Fruit fly (Drosophila melanogaster) whole organism, embryonic: ENCODE data around the gene CG7409.

Source experiments
- Abd-B ChIP-seq: fragments of 200-800 bp; sonication (Bioruptor generic); optimal IDR thresholded peaks from 2 replicates; lab custom pipeline; 2018; ENCODE audit warnings: missing biosample characterization, mild to moderate bottlenecking, missing genetic modification characterization, moderate library complexity
- Adf1 ChIP-seq: fragments of 200-800 bp; sonication (Bioruptor generic); IDR thresholded peaks from 2 replicates; pipeline ENCODE4 v1.3.6; 2022; ENCODE audit warnings: missing biosample characterization, missing genetic modification characterization
- B-H2 ChIP-seq: fragments of 200-800 bp; sonication (Bioruptor generic); optimal IDR thresholded peaks from 2 replicates; lab custom pipeline; 2018; ENCODE audit warnings: missing biosample characterization, mild to moderate bottlenecking, missing genetic modification characterization
- BEAF-32 ChIP-seq: fragments of 200-800 bp; sonication (Bioruptor generic); optimal IDR thresholded peaks from 3 replicates; lab custom pipeline; 2017; ENCODE audit warnings: missing biosample characterization, missing genetic modification characterization, mild to moderate bottlenecking, moderate library complexity, missing genetic modification reagents
- CG10147 ChIP-seq: fragments of 200-800 bp; sonication (Bioruptor generic); optimal IDR thresholded peaks from 2 replicates; lab custom pipeline; 2019; ENCODE audit warnings: missing biosample characterization, mild to moderate bottlenecking, missing genetic modification characterization, moderate library complexity
- CG10209 ChIP-seq: fragments of 200-800 bp; sonication (Bioruptor generic); optimal IDR thresholded peaks from 3 replicates; lab custom pipeline; 2017; ENCODE audit warnings: missing biosample characterization, mild to moderate bottlenecking, missing genetic modification characterization, missing genetic modification reagents
- CG10274 ChIP-seq: fragments of 200-800 bp; sonication (Bioruptor generic); optimal IDR thresholded peaks from 3 replicates; lab custom pipeline; 2017; ENCODE audit warnings: missing biosample characterization, mild to moderate bottlenecking, missing genetic modification characterization
- CG10543 ChIP-seq: fragments of 200-800 bp; sonication (Bioruptor generic); optimal IDR thresholded peaks from 3 replicates; lab custom pipeline; 2017; ENCODE audit warnings: missing biosample characterization, mild to moderate bottlenecking, missing genetic modification characterization, moderate library complexity
- CG11504 ChIP-seq: fragments of 200-800 bp; sonication (Bioruptor generic); optimal IDR thresholded peaks from 3 replicates; lab custom pipeline; 2019; ENCODE audit warnings: missing biosample characterization, mild to moderate bottlenecking, missing genetic modification characterization, moderate library complexity
- CG12236 ChIP-seq: fragments of 200-800 bp; sonication (Bioruptor generic); optimal IDR thresholded peaks from 2 replicates; lab custom pipeline; 2016; ENCODE audit warnings: missing biosample characterization, missing genetic modification characterization
- CG12659 ChIP-seq: fragments of 200-800 bp; sonication (Bioruptor generic); optimal IDR thresholded peaks from 3 replicates; lab custom pipeline; 2017; ENCODE audit warnings: mild to moderate bottlenecking, missing biosample characterization, missing genetic modification reagents, missing genetic modification characterization
- CG14014 ChIP-seq: fragments of 200-800 bp; sonication (Bioruptor generic); IDR thresholded peaks from 2 replicates; pipeline ENCODE4 v1.3.6; 2022; ENCODE audit warnings: missing biosample characterization, missing genetic modification characterization
- CG14860 ChIP-seq: fragments of 200-800 bp; sonication (Bioruptor generic); IDR thresholded peaks from 3 replicates; pipeline ENCODE4 v1.3.6; 2022; ENCODE audit warnings: missing biosample characterization, missing genetic modification characterization; ENCODE audit not compliant: partially characterized antibody
- CG16815 ChIP-seq: fragments of 200-800 bp; sonication (Bioruptor generic); optimal IDR thresholded peaks from 3 replicates; lab custom pipeline; 2017; ENCODE audit warnings: missing biosample characterization, mild to moderate bottlenecking, missing genetic modification characterization
- CG32767 ChIP-seq: fragments of 200-800 bp; sonication (Bioruptor generic); IDR thresholded peaks from 2 replicates; pipeline ENCODE4 v1.3.6; 2022; ENCODE audit warnings: missing biosample characterization, missing genetic modification characterization
- CG3847 ChIP-seq: fragments of 200-800 bp; sonication (Bioruptor generic); IDR thresholded peaks from 2 replicates; pipeline ENCODE4 v1.3.6; 2022; ENCODE audit warnings: missing biosample characterization, missing genetic modification characterization
- CG7372 ChIP-seq: fragments of 200-800 bp; sonication (Bioruptor generic); IDR thresholded peaks from 2 replicates; pipeline ENCODE4 v1.3.6; 2022; ENCODE audit warnings: missing biosample characterization, missing genetic modification characterization
- CG8478 ChIP-seq: fragments of >200 bp; optimal IDR thresholded peaks from 2 replicates; lab custom pipeline; 2018
- CG9215 ChIP-seq: fragments of 200-800 bp; sonication (Bioruptor generic); IDR thresholded peaks from 2 replicates; pipeline ENCODE4 v1.3.6; 2022; ENCODE audit warnings: missing biosample characterization, missing genetic modification characterization
- CG9437 ChIP-seq: fragments of 200-800 bp; sonication (Bioruptor generic); optimal IDR thresholded peaks from 2 replicates; lab custom pipeline; 2018; ENCODE audit warnings: missing biosample characterization, mild to moderate bottlenecking, missing genetic modification characterization
- Dip3 ChIP-seq: fragments of 200-800 bp; sonication (Bioruptor generic); optimal IDR thresholded peaks from 3 replicates; lab custom pipeline; 2016; ENCODE audit warnings: missing biosample characterization, missing genetic modification characterization
- Dll ChIP-seq: fragments of 200-800 bp; sonication (Bioruptor generic); IDR thresholded peaks from 4 replicates; pipeline ENCODE4 v1.3.6; 2022; ENCODE audit warnings: missing biosample characterization, missing genetic modification characterization; ENCODE audit not compliant: partially characterized antibody
- Hr78 ChIP-seq, 2 experiments: fragments of 200-800 bp in 1 of 2; fragments of >200 bp in 1 of 2; sonication (Bioruptor generic) in 1 of 2; optimal IDR thresholded peaks; 2 replicates each; lab custom pipeline; 2017 to 2019; ENCODE audit warnings: missing biosample characterization in 2 of 2, missing genetic modification characterization in 2 of 2, mild to moderate bottlenecking in 1 of 2, moderate library complexity in 1 of 2
- Kr ChIP-seq: fragments of 200-800 bp; sonication (Bioruptor generic); optimal IDR thresholded peaks from 2 replicates; lab custom pipeline; 2017; ENCODE audit warnings: missing biosample characterization, mild to moderate bottlenecking, missing genetic modification characterization
- MESR4 ChIP-seq: fragments of 200-800 bp; sonication (Bioruptor generic); optimal IDR thresholded peaks from 2 replicates; lab custom pipeline; 2018; ENCODE audit warnings: missing biosample characterization, mild to moderate bottlenecking, missing genetic modification characterization, moderate library complexity
- NfI ChIP-seq: fragments of 200-800 bp; sonication (Bioruptor generic); optimal IDR thresholded peaks from 3 replicates; lab custom pipeline; 2018; ENCODE audit warnings: missing biosample characterization, mild to moderate bottlenecking, missing genetic modification characterization, moderate library complexity
- Pdp1 ChIP-seq, 2 experiments: fragments of 200-800 bp; sonication (Bioruptor generic); optimal IDR thresholded peaks; 3 replicates each; lab custom pipeline; 2016; ENCODE audit warnings: missing biosample characterization in 2 of 2, missing genetic modification characterization in 2 of 2, mild to moderate bottlenecking in 1 of 2, moderate library complexity in 1 of 2
- Six4 ChIP-seq: fragments of 200-800 bp; sonication (Bioruptor generic); optimal IDR thresholded peaks from 2 replicates; lab custom pipeline; 2016; ENCODE audit warnings: missing biosample characterization, missing genetic modification characterization
- TFAM ChIP-seq: fragments of 200-800 bp; sonication (Bioruptor generic); optimal IDR thresholded peaks from 2 replicates; lab custom pipeline; 2017; ENCODE audit warnings: missing biosample characterization, missing genetic modification characterization, inconsistent platforms
- Trl ChIP-seq, 3 experiments: fragments of >200 bp in 2 of 3; fragments of 200-800 bp in 1 of 3; sonication (Bioruptor generic) in 1 of 3; optimal IDR thresholded peaks; 2 replicates in 1 of 3; 3 replicates in 2 of 3; lab custom pipeline; 2016 to 2017; ENCODE audit warnings: missing biosample characterization in 1 of 3, missing genetic modification characterization in 1 of 3
- ara ChIP-seq: fragments of 200-800 bp; sonication (Bioruptor generic); IDR thresholded peaks from 2 replicates; pipeline ENCODE4 v1.3.6; 2022; ENCODE audit warnings: missing biosample characterization, missing genetic modification characterization
- caup ChIP-seq: fragments of 200-800 bp; sonication (Bioruptor generic); optimal IDR thresholded peaks from 3 replicates; lab custom pipeline; 2017; ENCODE audit warnings: missing biosample characterization, mild to moderate bottlenecking, missing genetic modification characterization, moderate library complexity; ENCODE audit not compliant: severe bottlenecking
- chinmo ChIP-seq: fragments of 200-800 bp; sonication (Bioruptor generic); IDR thresholded peaks from 4 replicates; pipeline ENCODE4 v1.3.6; 2022; ENCODE audit warnings: missing biosample characterization, missing genetic modification characterization; ENCODE audit not compliant: partially characterized antibody
- crol ChIP-seq: fragments of 200-800 bp; sonication (Bioruptor generic); IDR thresholded peaks from 2 replicates; pipeline ENCODE4 v1.3.6; 2022; ENCODE audit warnings: missing biosample characterization, missing genetic modification characterization
- dati ChIP-seq: fragments of 200-800 bp; sonication (Bioruptor generic); IDR thresholded peaks from 2 replicates; pipeline ENCODE4 v1.3.6; 2022; ENCODE audit warnings: missing biosample characterization, missing genetic modification characterization
- hbn ChIP-seq: fragments of 200-800 bp; sonication (Bioruptor generic); IDR thresholded peaks from 2 replicates; pipeline ENCODE4 v1.3.6; 2022; ENCODE audit warnings: missing biosample characterization, missing genetic modification characterization; ENCODE audit not compliant: partially characterized antibody
- jumu ChIP-seq: fragments of 200-800 bp; sonication (Bioruptor generic); optimal IDR thresholded peaks from 3 replicates; lab custom pipeline; 2016; ENCODE audit warnings: missing biosample characterization, missing genetic modification characterization
- nerfin-1 ChIP-seq: fragments of 200-800 bp; sonication (Bioruptor generic); optimal IDR thresholded peaks from 3 replicates; lab custom pipeline; 2019; ENCODE audit warnings: missing biosample characterization, mild to moderate bottlenecking, missing genetic modification characterization, moderate library complexity
- nerfin-2 ChIP-seq: fragments of 200-800 bp; sonication (Bioruptor generic); IDR thresholded peaks from 2 replicates; pipeline ENCODE4 v1.3.6; 2022; ENCODE audit warnings: missing biosample characterization, missing genetic modification characterization; ENCODE audit not compliant: partially characterized antibody
- pum ChIP-seq: fragments of 200-800 bp; sonication (Bioruptor generic); optimal IDR thresholded peaks from 2 replicates; lab custom pipeline; 2016; ENCODE audit warnings: missing biosample characterization, missing genetic modification characterization
- ro ChIP-seq: fragments of 200-800 bp; sonication (Bioruptor generic); IDR thresholded peaks from 2 replicates; pipeline ENCODE4 v1.3.6; 2022; ENCODE audit warnings: missing biosample characterization, missing genetic modification characterization
- row ChIP-seq: fragments of 200-800 bp; sonication (Bioruptor generic); IDR thresholded peaks from 3 replicates; pipeline ENCODE4 v1.3.6; 2022; ENCODE audit warnings: missing biosample characterization, missing genetic modification characterization
- sens-2 ChIP-seq: fragments of 200-800 bp; sonication (Bioruptor generic); IDR thresholded peaks from 2 replicates; pipeline ENCODE4 v1.3.6; 2022; ENCODE audit warnings: missing biosample characterization, missing genetic modification characterization
- trem ChIP-seq: fragments of 200-800 bp; optimal IDR thresholded peaks from 3 replicates; lab custom pipeline; 2019; ENCODE audit warnings: missing biosample characterization, mild to moderate bottlenecking, missing genetic modification characterization, moderate library complexity
- trh ChIP-seq: fragments of 200-800 bp; sonication (Bioruptor generic); optimal IDR thresholded peaks from 2 replicates; lab custom pipeline; 2016; ENCODE audit warnings: missing biosample characterization, missing genetic modification characterization
- z ChIP-seq: fragments of 200-800 bp; sonication (Bioruptor generic); IDR thresholded peaks from 3 replicates; pipeline ENCODE4 v1.3.6; 2022; ENCODE audit warnings: missing biosample characterization, missing genetic modification characterization

Gene CG7409

DNA sequence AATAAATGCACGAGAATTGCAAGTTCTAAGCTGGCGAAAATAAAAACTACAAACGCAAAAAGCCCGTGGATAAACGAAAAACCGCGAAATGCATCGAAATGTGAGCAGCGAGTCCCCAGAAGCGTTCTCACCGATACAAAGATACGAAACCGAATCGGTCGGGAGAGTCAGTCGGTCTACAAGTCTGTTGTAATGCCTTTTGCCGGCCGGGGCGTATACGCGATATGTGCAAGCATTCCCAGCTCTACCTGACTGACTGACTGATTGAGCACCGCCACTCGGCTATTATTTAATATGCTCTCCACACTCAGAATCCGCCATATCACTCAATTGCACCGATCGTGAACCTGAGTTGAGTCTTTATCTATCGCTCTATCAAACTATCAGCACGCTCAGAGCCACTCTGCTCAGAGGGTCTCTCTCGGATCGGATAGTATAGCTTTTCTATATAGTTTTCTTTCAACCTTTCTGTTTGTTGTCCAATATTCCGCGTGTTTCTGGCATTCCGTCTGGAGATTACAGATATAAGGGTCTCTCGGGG, 21.2 kb downstream of the CG7409 start, which contains the start of gene Clk:
Gene Clk, minus strand, starts transcription at position 239 of the 541 bp plus-strand sequence.
- TF ChIP-seq pum (GFP tag; lab: Kevin White, UChicago) (no peak), z (peak; percentile 91), Pdp1 (GFP tag; optimal IDR thresholded peaks at IDR 0.05; lab: Kevin White, UChicago) (peak in 1 of 2 experiments; percentile 3), caup (no peak), CG32767 (GFP tag; lab: Robert Waterston, UW) (no peak), Six4 (GFP tag; lab: Kevin White, UChicago) (no peak), Hr78 (GFP tag; optimal IDR thresholded peaks at IDR 0.05; lab: Kevin White, UChicago) (peak in 1 of 2 experiments; percentile 28), CG7372 (GFP tag; lab: Robert Waterston, UW) (peak; percentile 33; the same call in 1 of the 2 replicates), chinmo (0 out of 4 replicates have a peak, but pooled peaks have one; percentile 60), Trl (optimal IDR thresholded peaks at IDR 0.05; lab: Kevin White, UChicago) (peak in 1 of 2 experiments; percentile 9), Trl (GFP tag; optimal IDR thresholded peaks at IDR 0.05; lab: Kevin White, UChicago) (no peak)

DNA sequence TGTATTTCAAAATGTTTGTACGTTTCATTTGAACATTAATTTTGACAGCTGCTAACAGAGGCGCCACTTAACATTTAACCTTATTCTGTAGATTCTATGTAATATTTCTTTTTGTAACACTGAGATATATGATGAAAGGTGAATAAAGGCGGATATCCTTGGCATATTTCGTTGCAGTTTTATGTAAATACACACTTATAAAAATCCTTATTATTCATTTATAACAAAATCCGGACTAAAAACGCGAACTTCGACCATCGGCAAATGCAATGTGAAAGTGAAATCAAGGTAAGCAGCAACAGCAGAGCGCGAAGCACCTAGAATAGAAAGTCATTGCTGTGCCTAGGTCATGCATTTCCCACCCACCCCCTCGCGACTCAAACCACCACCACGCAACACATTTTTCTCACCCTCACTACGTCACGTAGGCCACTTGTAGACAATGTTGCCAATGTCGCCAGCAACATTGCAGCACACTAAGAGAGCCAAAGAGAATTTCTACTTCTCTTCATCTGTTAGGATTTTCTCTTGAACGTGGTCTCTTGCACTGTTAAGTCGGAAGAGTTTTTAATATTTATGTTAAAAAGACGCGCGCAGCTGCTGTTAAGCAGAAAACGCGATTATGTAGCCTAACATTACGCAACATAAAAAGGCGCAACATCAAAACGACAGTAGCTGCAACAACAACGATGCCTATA, 27.3 kb downstream of the CG7409 start:
- peak; percentile 100 for TF ChIP-seq CG11504
- TF ChIP-seq MESR4 (GFP tag; lab: Kevin White, UChicago) = no peak
- no peak for TF ChIP-seq trh (GFP tag; lab: Kevin White, UChicago)
- TF ChIP-seq Abd-B = no peak
- TF ChIP-seq dati = no peak
- TF ChIP-seq trem = no peak
- no peak for TF ChIP-seq CG3847 (GFP tag; lab: Robert Waterston, UW)
- TF ChIP-seq ara (GFP tag; lab: Robert Waterston, UW) = no peak
- no peak for TF ChIP-seq CG10543 (GFP tag; lab: Kevin White, UChicago)
- no peak for TF ChIP-seq B-H2 (GFP tag; lab: Kevin White, UChicago)
- TF ChIP-seq CG10274 (GFP tag; lab: Kevin White, UChicago) = no peak
- TF ChIP-seq sens-2 (GFP tag; lab: Robert Waterston, UW) = no peak
- no peak for TF ChIP-seq nerfin-1 (tag; lab: Kevin White, UChicago)
- TF ChIP-seq Hr78 (GFP tag; optimal IDR thresholded peaks at IDR 0.05; lab: Kevin White, UChicago) = peak in 1 of 2 experiments; percentile 17
- no peak for TF ChIP-seq NfI
- TF ChIP-seq CG9437 (GFP tag; lab: Kevin White, UChicago) = peak; percentile 92
- 0 out of 2 replicates have a peak, but pooled peaks have one; percentile 39 for TF ChIP-seq hbn (GFP tag; lab: Robert Waterston, UW)
- no peak for TF ChIP-seq CG14860 (GFP tag; lab: Robert Waterston, UW)
- no peak for TF ChIP-seq CG12236 (GFP tag; lab: Kevin White, UChicago)
- no peak for TF ChIP-seq CG8478
- TF ChIP-seq jumu = no peak
- no peak for TF ChIP-seq ro (GFP tag; lab: Robert Waterston, UW)
- no peak for TF ChIP-seq BEAF-32 (GFP tag; lab: Kevin White, UChicago)
- peak; percentile 83 for TF ChIP-seq crol (GFP tag; lab: Robert Waterston, UW)
- no peak for TF ChIP-seq Kr (GFP tag; lab: Kevin White, UChicago)
- no peak for TF ChIP-seq Dip3 (GFP tag; lab: Kevin White, UChicago)
- no peak for TF ChIP-seq TFAM
- TF ChIP-seq nerfin-2 (GFP tag; lab: Robert Waterston, UW) = no peak
- TF ChIP-seq row (GFP tag; lab: Robert Waterston, UW) = no peak
- TF ChIP-seq CG12659 = no peak
- TF ChIP-seq CG16815 (GFP tag; lab: Kevin White, UChicago) = no peak
- TF ChIP-seq Dll (GFP tag; lab: Robert Waterston, UW) = peak; percentile 43; the same call in 1 of the 4 replicates
- TF ChIP-seq Adf1 = no peak
- TF ChIP-seq chinmo = peak; percentile 90; the same call in 3 of the 4 replicates
- no peak for TF ChIP-seq CG10209 (GFP tag; lab: Kevin White, UChicago)
- TF ChIP-seq CG10147 (GFP tag; lab: Kevin White, UChicago) = no peak
- TF ChIP-seq CG9215 (GFP tag; lab: Robert Waterston, UW) = no peak
- TF ChIP-seq CG14014 (GFP tag; lab: Robert Waterston, UW) = no peak
